Worm (Caenorhabditis elegans): ENCODE data around the gene odr-2.

DNA sequence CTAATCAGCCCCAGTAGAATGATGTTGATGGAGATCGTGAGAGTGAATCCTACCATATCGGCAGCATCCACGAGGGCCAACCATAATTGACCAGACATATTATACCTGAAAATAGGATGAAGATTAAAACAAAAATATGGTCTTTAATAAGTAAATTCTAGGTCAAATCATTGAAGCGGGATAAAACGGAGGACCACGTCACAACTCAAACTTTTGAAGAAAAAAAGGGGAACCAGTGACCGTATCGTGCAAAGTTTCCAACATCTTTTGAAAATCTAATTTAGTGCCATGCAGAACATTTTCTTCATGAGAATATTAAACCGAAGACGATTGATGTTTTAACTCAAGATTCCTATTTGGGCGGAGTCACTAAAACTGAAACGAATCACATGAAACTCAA is 35.0 kb downstream of the odr-2 start, which contains the start of gene str-112:
- TF ChIP-seq Y56A3A.18 (GFP tag; IDR thresholded peaks at IDR 0.05) (no peak), lin-40 (tag; optimal IDR thresholded peaks at IDR 0.05) (no peak), zfh-2 (GFP tag; conservative IDR thresholded peaks at IDR 0.05) (no peak), snpc-4 (GFP tag; optimal IDR thresholded peaks at IDR 0.05) (no peak), snpc-4 (tag; optimal IDR thresholded peaks at IDR 0.05) (no peak), tbp1 (GFP tag; optimal IDR thresholded peaks at IDR 0.05) (no peak), snpc-1.1 (tag; optimal IDR thresholded peaks at IDR 0.05; ENCODE audit: insufficient read depth) (no peak), pha-4 (tag; optimal IDR thresholded peaks at IDR 0.05) (no peak), akir-1 (GFP tag; optimal IDR thresholded peaks at IDR 0.05) (no peak), die-1 (tag; optimal IDR thresholded peaks at IDR 0.05) (no peak), nhr-90 (tag; optimal IDR thresholded peaks at IDR 0.05) (no peak), dpl-1 (GFP tag; optimal IDR thresholded peaks at IDR 0.05) (no peak), madf-10 (tag; optimal IDR thresholded peaks at IDR 0.05) (no peak), attf-5 (GFP tag; optimal IDR thresholded peaks at IDR 0.05) (no peak)
